Fruit fly (Drosophila melanogaster) whole organism, embryonic: ENCODE measurements around the gene Hr96.
A peak's percentile ranks its signal among the peaks of the same experiment; 100 is the strongest.

Experiments
- Aef1 ChIP-seq: fragments of 200-800 bp; sonication (Bioruptor generic); IDR thresholded peaks from 3 replicates; pipeline ENCODE4 v1.3.6; 2022; ENCODE audit warnings: missing biosample characterization, missing genetic modification characterization
- CG11085 ChIP-seq: fragments of 200-800 bp; sonication (Bioruptor generic); IDR thresholded peaks from 2 replicates; pipeline ENCODE4 v1.3.6; 2022; ENCODE audit warnings: missing biosample characterization, missing genetic modification characterization
- CG11723 ChIP-seq: fragments of 200-800 bp; sonication (Bioruptor generic); optimal IDR thresholded peaks from 2 replicates; lab custom pipeline; 2017; ENCODE audit warnings: missing biosample characterization, mild to moderate bottlenecking, missing genetic modification characterization
- CG12299 ChIP-seq: fragments of 200-800 bp; sonication (Bioruptor generic); optimal IDR thresholded peaks from 2 replicates; lab custom pipeline; 2018; ENCODE audit warnings: missing biosample characterization, mild to moderate bottlenecking, missing genetic modification characterization
- CG12659 ChIP-seq: fragments of 200-800 bp; sonication (Bioruptor generic); optimal IDR thresholded peaks from 3 replicates; lab custom pipeline; 2017; ENCODE audit warnings: mild to moderate bottlenecking, missing biosample characterization, missing genetic modification reagents, missing genetic modification characterization
- CG14050 ChIP-seq: fragments of 200-800 bp; sonication (Bioruptor generic); IDR thresholded peaks from 3 replicates; pipeline ENCODE4 v1.3.6; 2022; ENCODE audit warnings: missing biosample characterization, missing genetic modification characterization
- CG15011 ChIP-seq: fragments of 200-800 bp; sonication (Bioruptor generic); optimal IDR thresholded peaks from 3 replicates; lab custom pipeline; 2018; ENCODE audit warnings: missing biosample characterization, mild to moderate bottlenecking, missing genetic modification characterization
- CG18262 ChIP-seq: fragments of 200-800 bp; optimal IDR thresholded peaks from 3 replicates; lab custom pipeline; 2019; ENCODE audit warnings: missing biosample characterization, mild to moderate bottlenecking, missing genetic modification characterization, moderate library complexity
- CG2129 ChIP-seq: fragments of 200-800 bp; sonication (Bioruptor generic); IDR thresholded peaks from 2 replicates; pipeline ENCODE4 v1.3.6; 2022; ENCODE audit warnings: missing biosample characterization, missing genetic modification characterization; ENCODE audit not compliant: partially characterized antibody
- CG2202 ChIP-seq: fragments of 200-800 bp; sonication (Bioruptor generic); optimal IDR thresholded peaks from 2 replicates; lab custom pipeline; 2018; ENCODE audit warnings: missing biosample characterization, mild to moderate bottlenecking, missing genetic modification characterization
- CG30431 ChIP-seq: fragments of 200-800 bp; sonication (Bioruptor generic); optimal IDR thresholded peaks from 2 replicates; lab custom pipeline; 2017; ENCODE audit warnings: missing biosample characterization, missing genetic modification characterization
- CG32772 ChIP-seq: fragments of 200-800 bp; sonication (Bioruptor generic); IDR thresholded peaks from 2 replicates; pipeline ENCODE4 v1.3.6; 2022; ENCODE audit warnings: missing biosample characterization, missing genetic modification characterization
- CG33213 ChIP-seq: fragments of 200-800 bp; sonication (Bioruptor generic); optimal IDR thresholded peaks from 3 replicates; lab custom pipeline; 2016; ENCODE audit warnings: missing biosample characterization, missing genetic modification characterization
- CG34224 ChIP-seq: fragments of 200-800 bp; sonication (Bioruptor generic); IDR thresholded peaks from 3 replicates; pipeline ENCODE4 v1.3.6; 2022; ENCODE audit warnings: missing biosample characterization, missing genetic modification characterization; ENCODE audit not compliant: partially characterized antibody
- CG3995 ChIP-seq: fragments of 200-800 bp; sonication (Bioruptor generic); optimal IDR thresholded peaks from 3 replicates; lab custom pipeline; 2016; ENCODE audit warnings: missing biosample characterization, missing genetic modification characterization
- CG4854 ChIP-seq: fragments of 200-800 bp; sonication (Bioruptor generic); optimal IDR thresholded peaks from 2 replicates; lab custom pipeline; 2016; ENCODE audit warnings: missing biosample characterization, missing genetic modification characterization, inconsistent platforms
- CG6272 ChIP-seq: fragments of 200-800 bp; sonication (Bioruptor generic); IDR thresholded peaks from 2 replicates; pipeline ENCODE4 v1.3.6; 2022; ENCODE audit warnings: missing biosample characterization, missing genetic modification characterization
- CG6654 ChIP-seq: fragments of 200-800 bp; sonication (Bioruptor generic); optimal IDR thresholded peaks from 2 replicates; lab custom pipeline; 2017; ENCODE audit warnings: missing biosample characterization, mild to moderate bottlenecking, missing genetic modification characterization
- CG8944 ChIP-seq: fragments of 200-800 bp; sonication (Bioruptor generic); optimal IDR thresholded peaks from 3 replicates; lab custom pipeline; 2016; ENCODE audit warnings: missing biosample characterization, missing genetic modification characterization
- CG9817 ChIP-seq: fragments of 200-800 bp; sonication (Bioruptor generic); optimal IDR thresholded peaks from 2 replicates; lab custom pipeline; 2018; ENCODE audit warnings: missing biosample characterization, mild to moderate bottlenecking, missing genetic modification characterization, moderate library complexity
- Ets97D ChIP-seq: fragments of 200-800 bp; sonication (Bioruptor generic); optimal IDR thresholded peaks from 3 replicates; lab custom pipeline; 2016; ENCODE audit warnings: missing biosample characterization, missing genetic modification characterization
- H15 ChIP-seq: fragments of 200-800 bp; sonication (Bioruptor generic); IDR thresholded peaks from 3 replicates; pipeline ENCODE4 v1.3.6; 2022; ENCODE audit warnings: missing biosample characterization, missing genetic modification characterization
- HLH3B ChIP-seq: fragments of 200-800 bp; sonication (Bioruptor generic); IDR thresholded peaks from 2 replicates; pipeline ENCODE4 v1.3.6; 2022; ENCODE audit warnings: missing biosample characterization, missing genetic modification characterization
- Hmr ChIP-seq: fragments of 200-800 bp; sonication (Bioruptor generic); optimal IDR thresholded peaks from 3 replicates; lab custom pipeline; 2017; ENCODE audit warnings: mild to moderate bottlenecking, missing biosample characterization, missing genetic modification reagents, missing genetic modification characterization
- Hr3 ChIP-seq: fragments of 200-800 bp; sonication (Bioruptor generic); optimal IDR thresholded peaks from 3 replicates; lab custom pipeline; 2016; ENCODE audit warnings: missing biosample characterization, missing genetic modification characterization
- Mad ChIP-seq: fragments of 200-800 bp; sonication (Bioruptor generic); optimal IDR thresholded peaks from 2 replicates; lab custom pipeline; 2016; ENCODE audit warnings: missing biosample characterization, missing genetic modification characterization
- Mrtf ChIP-seq: fragments of 200-800 bp; sonication (Bioruptor generic); IDR thresholded peaks from 3 replicates; pipeline ENCODE4 v1.3.6; 2022; ENCODE audit warnings: missing biosample characterization, missing genetic modification characterization
- Nf-YB ChIP-seq: fragments of 200-800 bp; sonication (Bioruptor generic); optimal IDR thresholded peaks from 3 replicates; lab custom pipeline; 2019; ENCODE audit warnings: missing biosample characterization, mild to moderate bottlenecking, missing genetic modification characterization, moderate library complexity
- Nf-YC ChIP-seq: fragments of 200-800 bp; optimal IDR thresholded peaks from 3 replicates; lab custom pipeline; 2019; ENCODE audit warnings: missing biosample characterization, mild to moderate bottlenecking, missing genetic modification characterization, moderate library complexity
- Oaz ChIP-seq: fragments of 200-800 bp; sonication (Bioruptor generic); IDR thresholded peaks from 2 replicates; pipeline ENCODE4 v1.3.6; 2022; ENCODE audit warnings: missing biosample characterization, missing genetic modification characterization
- Poxn ChIP-seq: fragments of 200-800 bp; sonication (Bioruptor generic); IDR thresholded peaks from 2 replicates; pipeline ENCODE4 v1.3.6; 2022; ENCODE audit warnings: missing biosample characterization, missing genetic modification characterization
- Six4 ChIP-seq: fragments of 200-800 bp; sonication (Bioruptor generic); optimal IDR thresholded peaks from 2 replicates; lab custom pipeline; 2016; ENCODE audit warnings: missing biosample characterization, missing genetic modification characterization
- Sox100B ChIP-seq: fragments of 200-800 bp; sonication (Bioruptor generic); optimal IDR thresholded peaks from 3 replicates; lab custom pipeline; 2018; ENCODE audit warnings: missing biosample characterization, mild to moderate bottlenecking, missing genetic modification characterization
- Stat92E ChIP-seq, 3 experiments: fragments of >200 bp in 2 of 3; fragments of 200-800 bp in 1 of 3; sonication (Bioruptor generic) in 1 of 3; optimal IDR thresholded peaks; 2 replicates each; lab custom pipeline; 2017 to 2019; ENCODE audit warnings: missing biosample characterization in 3 of 3, missing genetic modification characterization in 3 of 3, mild to moderate bottlenecking in 1 of 3, moderate library complexity in 1 of 3
- Usf ChIP-seq: fragments of 200-800 bp; sonication (Bioruptor generic); optimal IDR thresholded peaks from 2 replicates; lab custom pipeline; 2017; ENCODE audit warnings: missing genotype, missing biosample characterization, missing genetic modification characterization
- ap ChIP-seq: fragments of 200-800 bp; sonication (Bioruptor generic); IDR thresholded peaks from 2 replicates; pipeline ENCODE4 v1.3.6; 2022; ENCODE audit warnings: missing biosample characterization, missing genetic modification characterization
- bsh ChIP-seq, 2 experiments: fragments of 200-800 bp; sonication (Bioruptor generic); optimal IDR thresholded peaks; 2 replicates each; lab custom pipeline; 2017 to 2018; ENCODE audit warnings: mild to moderate bottlenecking in 2 of 2, missing biosample characterization in 2 of 2, missing genetic modification characterization in 2 of 2, moderate library complexity in 1 of 2
- ci ChIP-seq: fragments of 200-800 bp; sonication (Bioruptor generic); IDR thresholded peaks from 3 replicates; pipeline ENCODE4 v1.3.6; 2022; ENCODE audit warnings: missing biosample characterization, missing genetic modification characterization
- hb ChIP-seq: fragments of 200-800 bp; sonication (Bioruptor generic); IDR thresholded peaks from 3 replicates; pipeline ENCODE4 v1.3.6; 2022; ENCODE audit warnings: missing biosample characterization, missing genetic modification characterization; ENCODE audit not compliant: partially characterized antibody
- ind ChIP-seq: fragments of 200-800 bp; sonication (Bioruptor generic); optimal IDR thresholded peaks from 3 replicates; lab custom pipeline; 2016; ENCODE audit warnings: missing biosample characterization, missing genetic modification characterization
- jumu ChIP-seq: fragments of 200-800 bp; sonication (Bioruptor generic); optimal IDR thresholded peaks from 3 replicates; lab custom pipeline; 2016; ENCODE audit warnings: missing biosample characterization, missing genetic modification characterization
- lov ChIP-seq, 2 experiments: fragments of 200-800 bp in 1 of 2; fragments of >200 bp in 1 of 2; sonication (Bioruptor generic) in 1 of 2; IDR thresholded peaks in 1 of 2; optimal IDR thresholded peaks in 1 of 2; 2 replicates in 1 of 2; 3 replicates in 1 of 2; pipeline versions ENCODE4 v1.3.6 to Lab custom; 2017 to 2022; ENCODE audit warnings: missing biosample characterization in 1 of 2, missing genetic modification characterization in 1 of 2
- luna ChIP-seq: fragments of 200-800 bp; sonication (Bioruptor generic); optimal IDR thresholded peaks from 2 replicates; lab custom pipeline; 2016; ENCODE audit warnings: missing biosample characterization, missing genetic modification characterization
- mam ChIP-seq: fragments of 200-800 bp; sonication (Bioruptor generic); optimal IDR thresholded peaks from 3 replicates; lab custom pipeline; 2016; ENCODE audit warnings: missing biosample characterization, missing genetic modification characterization
- pnt ChIP-seq: fragments of 200-800 bp; sonication (Bioruptor generic); optimal IDR thresholded peaks from 3 replicates; lab custom pipeline; 2016; ENCODE audit warnings: missing biosample characterization, missing genetic modification characterization
- sqz ChIP-seq: fragments of 200-800 bp; sonication (Bioruptor generic); optimal IDR thresholded peaks from 3 replicates; lab custom pipeline; 2018; ENCODE audit warnings: missing biosample characterization, mild to moderate bottlenecking, missing genetic modification characterization
- stc ChIP-seq: fragments of 200-800 bp; sonication (Bioruptor generic); IDR thresholded peaks from 2 replicates; pipeline ENCODE4 v1.3.6; 2022; ENCODE audit warnings: missing biosample characterization, missing genetic modification characterization
- toy ChIP-seq: fragments of 200-800 bp; sonication (Bioruptor generic); IDR thresholded peaks from 2 replicates; pipeline ENCODE4 v1.3.6; 2022; ENCODE audit warnings: missing biosample characterization, missing genetic modification characterization
- ttk ChIP-seq: fragments of 200-800 bp; sonication (Bioruptor generic); IDR thresholded peaks from 2 replicates; pipeline ENCODE4 v2.1.2; 2022; ENCODE audit warnings: missing biosample characterization, missing genetic modification characterization
- unc-4 ChIP-seq: fragments of 200-800 bp; sonication (Bioruptor generic); IDR thresholded peaks from 2 replicates; pipeline ENCODE4 v1.3.6; 2022; ENCODE audit warnings: missing biosample characterization, missing genetic modification characterization; ENCODE audit not compliant: partially characterized antibody
- vvl ChIP-seq: fragments of 200-800 bp; sonication (Bioruptor generic); IDR thresholded peaks from 2 replicates; pipeline ENCODE4 v1.3.6; 2022; ENCODE audit warnings: missing biosample characterization, missing genetic modification characterization

Hr96 gene

DNA sequence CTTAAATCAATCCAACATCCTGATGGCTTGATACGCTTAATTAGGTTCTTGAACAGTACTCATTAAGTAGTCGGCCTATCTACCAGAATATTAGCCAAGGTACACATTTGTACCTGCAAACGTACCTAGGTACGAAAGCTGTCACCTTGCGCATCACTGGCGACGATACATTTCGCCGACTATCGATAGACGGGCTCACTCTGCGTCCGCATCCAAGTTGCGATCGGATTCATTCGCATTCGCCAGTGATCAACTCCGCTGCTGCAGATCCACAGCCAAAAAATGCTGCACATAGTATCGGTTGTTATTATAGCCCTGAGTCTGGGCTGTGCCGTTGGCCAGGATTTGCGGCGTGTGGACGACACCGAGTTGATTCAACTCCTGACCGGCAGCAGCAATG is 22.5 kb downstream of the Hr96 start, which contains the start of gene CG11790 (continued):
- TF ChIP-seq CG12299 (tag; lab: Kevin White, UChicago), result no peak
- no peak for TF ChIP-seq CG4854
- no peak for TF ChIP-seq lov (optimal IDR thresholded peaks at IDR 0.05; lab: Kevin White, UChicago)
- TF ChIP-seq lov (GFP tag; IDR thresholded peaks at IDR 0.05; lab: Robert Waterston, UW), result 0 out of 3 replicates have a peak, but pooled peaks have one; percentile 16
- TF ChIP-seq Aef1 (GFP tag; lab: Robert Waterston, UW), result no peak
- TF ChIP-seq CG6272 (GFP tag; lab: Robert Waterston, UW), result no peak
- TF ChIP-seq CG14050 (GFP tag; lab: Robert Waterston, UW), result no peak
- no peak for TF ChIP-seq HLH3B (GFP tag; lab: Robert Waterston, UW)
- no peak for TF ChIP-seq CG30431 (GFP tag; lab: Kevin White, UChicago)
- peak; percentile 61; the same call in 2 of the 3 replicates for TF ChIP-seq hb (GFP tag; lab: Robert Waterston, UW)
- no peak for TF ChIP-seq Nf-YC (tag; lab: Kevin White, UChicago)
- no peak for TF ChIP-seq CG9817
- TF ChIP-seq Poxn, result no peak
- TF ChIP-seq CG34224, result peak; percentile 77
- no peak for TF ChIP-seq Hr3 (GFP tag; lab: Kevin White, UChicago)
- TF ChIP-seq CG8944 (GFP tag; lab: Kevin White, UChicago), result no peak
- no peak for TF ChIP-seq Stat92E (GFP tag; optimal IDR thresholded peaks at IDR 0.05; lab: Kevin White, UChicago)
- TF ChIP-seq sqz (GFP tag; lab: Kevin White, UChicago), result no peak
- peak; percentile 3 for TF ChIP-seq Six4 (GFP tag; lab: Kevin White, UChicago)
- TF ChIP-seq Hmr (GFP tag; lab: Kevin White, UChicago), result no peak
- TF ChIP-seq CG2202 (tag; lab: Kevin White, UChicago), result no peak
- no peak for TF ChIP-seq ap
- no peak for TF ChIP-seq pnt
- no peak for TF ChIP-seq toy (GFP tag; lab: Robert Waterston, UW)
- no peak for TF ChIP-seq CG18262
- TF ChIP-seq Oaz (GFP tag; lab: Robert Waterston, UW), result no peak
- no peak for TF ChIP-seq Sox100B (GFP tag; lab: Kevin White, UChicago)
- TF ChIP-seq jumu (GFP tag; lab: Kevin White, UChicago), result no peak
- no peak for TF ChIP-seq CG15011 (GFP tag; lab: Kevin White, UChicago)
- TF ChIP-seq CG11085 (GFP tag; lab: Robert Waterston, UW), result no peak
- peak; percentile 40; the same call in 1 of the 2 replicates for TF ChIP-seq CG2129 (GFP tag; lab: Robert Waterston, UW)
- no peak for TF ChIP-seq luna (GFP tag; lab: Kevin White, UChicago)
- TF ChIP-seq ttk (GFP tag; lab: Robert Waterston, UW), result no peak
- peak; percentile 87 for TF ChIP-seq CG3995 (GFP tag; lab: Kevin White, UChicago)
- no peak for TF ChIP-seq Ets97D (GFP tag; lab: Kevin White, UChicago)
- TF ChIP-seq bsh (GFP tag; optimal IDR thresholded peaks at IDR 0.05; lab: Kevin White, UChicago), result no peak
- TF ChIP-seq vvl (GFP tag; lab: Robert Waterston, UW), result peak; percentile 20; the same call in 1 of the 2 replicates
- peak; percentile 59; the same call in 2 of the 3 replicates for TF ChIP-seq ci (GFP tag; lab: Robert Waterston, UW)
- peak; percentile 80 for TF ChIP-seq unc-4
- TF ChIP-seq Nf-YB, result no peak
- TF ChIP-seq CG33213, result no peak
- no peak for TF ChIP-seq stc (GFP tag; lab: Robert Waterston, UW)
- no peak for TF ChIP-seq Usf (GFP tag; lab: Kevin White, UChicago)
- TF ChIP-seq CG11723 (GFP tag; lab: Kevin White, UChicago), result no peak
- no peak for TF ChIP-seq H15 (GFP tag; lab: Robert Waterston, UW)
- TF ChIP-seq CG32772, result no peak
- no peak for TF ChIP-seq CG6654 (GFP tag; lab: Kevin White, UChicago)
- no peak for TF ChIP-seq ind (GFP tag; lab: Kevin White, UChicago)
- TF ChIP-seq Mad, result no peak
- no peak for TF ChIP-seq CG12659
- no peak for TF ChIP-seq mam (GFP tag; lab: Kevin White, UChicago)
- TF ChIP-seq Mrtf, result no peak
